Worm (Caenorhabditis elegans) whole organism, L4 larva: ENCODE data around the gene pigs-1.

Experiments used
- Y5F2A.4 ChIP-seq: fragments of 200-800 bp; sonication (Bioruptor generic); optimal IDR thresholded peaks from 2 replicates; lab custom pipeline; 2018; ENCODE audit warnings: mild to moderate bottlenecking, missing genetic modification characterization, missing compliant biosample characterization
- ZK546.5 ChIP-seq, 2 experiments: sonication (generic microtip); optimal IDR thresholded peaks; 2 replicates each; lab custom pipeline; 2017; ENCODE audit warnings: missing biosample characterization in 2 of 2, missing genetic modification characterization in 2 of 2
- aly-2 ChIP-seq: sonication (generic microtip); optimal IDR thresholded peaks from 2 replicates; lab custom pipeline; 2018; ENCODE audit warnings: missing biosample characterization, missing genetic modification characterization
- dve-1 ChIP-seq: sonication (generic microtip); optimal IDR thresholded peaks from 2 replicates; lab custom pipeline; 2017; ENCODE audit warnings: antibody characterized with exemption, mild to moderate bottlenecking, missing genetic modification characterization, missing compliant biosample characterization; ENCODE audit not compliant: insufficient read depth
- nhr-11 ChIP-seq: fragments of 150-350 bp; optimal IDR thresholded peaks from 2 replicates; lab custom pipeline; 2014; ENCODE audit warnings: missing biosample characterization, missing genetic modification characterization
- set-16 ChIP-seq: fragments of 200-800 bp; sonication (Bioruptor generic); IDR thresholded peaks from 2 replicates; pipeline ENCODE4 v1.3.6; 2022; ENCODE audit warnings: missing genetic modification reagents, missing genetic modification characterization, missing compliant biosample characterization

DNA sequence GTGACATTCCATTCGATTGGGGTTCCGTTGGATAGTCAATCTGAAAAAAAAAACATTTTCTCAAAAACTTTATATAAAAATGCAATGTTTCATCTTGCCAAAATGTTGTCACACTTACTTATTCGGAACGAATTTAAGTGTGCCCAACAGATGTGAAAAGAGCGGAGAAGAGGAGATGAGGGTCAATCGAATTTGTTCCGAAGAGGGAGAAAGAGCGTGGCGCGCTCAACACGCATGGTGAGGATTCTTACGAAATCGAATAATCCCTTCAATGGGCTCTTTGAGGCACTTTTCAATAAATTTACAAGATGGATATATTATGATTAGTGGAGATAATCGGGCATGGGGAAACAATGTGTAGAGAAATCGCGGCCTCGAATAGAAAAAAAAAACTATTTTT lies 22.0 kb upstream of the pigs-1 start:
- TF ChIP-seq set-16 (no peak), aly-2 (tag; lab: Kevin White, UChicago) (no peak), dve-1 (tag; lab: Kevin White, UChicago) (no peak), nhr-11 (tag; lab: Kevin White, UChicago) (no peak), ZK546.5 (tag; optimal IDR thresholded peaks at IDR 0.05; lab: Kevin White, UChicago) (no peak), Y5F2A.4 (GFP tag; lab: Kevin White, UChicago) (no peak)
